Worm (Caenorhabditis elegans): ENCODE measurements around the gene T23B5.3.

DNA sequence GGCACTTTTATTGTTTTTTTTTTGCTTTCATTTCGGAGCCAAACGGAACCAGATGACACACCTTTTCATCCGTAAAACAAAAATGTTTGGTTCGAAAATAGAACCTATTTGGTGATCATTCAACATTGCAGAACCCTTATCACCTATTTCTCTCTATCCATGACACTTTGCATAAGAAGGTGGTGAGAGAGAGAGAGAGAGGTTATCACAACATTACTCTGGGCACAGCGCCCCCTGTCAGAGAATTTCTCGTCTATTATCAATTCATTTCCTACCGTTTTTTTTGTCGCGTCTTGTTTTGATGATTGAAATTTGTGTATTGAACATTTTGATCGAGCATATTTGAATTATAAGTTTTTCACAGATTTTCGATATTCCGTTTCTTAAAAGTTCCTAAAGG is 11.7 kb downstream of the T23B5.3 start:
- TF ChIP-seq fkh-10 (GFP tag; optimal IDR thresholded peaks at IDR 0.05) (no peak), pag-3 (tag; optimal IDR thresholded peaks at IDR 0.05; ENCODE audit: borderline replicate concordance, insufficient read depth) (no peak), pqm-1 (tag; optimal IDR thresholded peaks at IDR 0.05) (no peak), nhr-77 (tag; optimal IDR thresholded peaks at IDR 0.05) (no peak), elt-2 (tag; optimal IDR thresholded peaks at IDR 0.05) (peak; percentile 28), nhr-47 (tag; optimal IDR thresholded peaks at IDR 0.05) (no peak), unc-30 (tag; optimal IDR thresholded peaks at IDR 0.05) (no peak)

Data from whole organism, L1 larva.